Worm (Caenorhabditis elegans): ENCODE results near the gene srx-95.

Gene srx-95

ce11 chrII:6745783-6746182, 8.8 kb downstream of the srx-95 start, which contains the start of gene ins-14:
ins-14 (minus strand) TSS chrII:6745814.
- no peak for TF ChIP-seq nhr-6 (tag; optimal IDR thresholded peaks at IDR 0.05)
- TF ChIP-seq sma-9 (GFP tag; optimal IDR thresholded peaks at IDR 0.05), result peak; percentile 33
- no peak for TF ChIP-seq sma-9 (tag; optimal IDR thresholded peaks at IDR 0.05)
- TF ChIP-seq lin-39 (tag; optimal IDR thresholded peaks at IDR 0.05), result no peak

- TF ChIP-seq ceh-82 (tag; optimal IDR thresholded peaks at IDR 0.05), result no peak
- TF ChIP-seq lin-11 (tag; optimal IDR thresholded peaks at IDR 0.05), result no peak
- no peak for TF ChIP-seq lsy-2 (tag; optimal IDR thresholded peaks at IDR 0.05)
- TF ChIP-seq crh-2 (tag; optimal IDR thresholded peaks at IDR 0.05), result no peak
- no peak for TF ChIP-seq aly-2 (tag; optimal IDR thresholded peaks at IDR 0.05)
- TF ChIP-seq nhr-23 (tag; optimal IDR thresholded peaks at IDR 0.05), result no peak
- TF ChIP-seq mdl-1 (tag; optimal IDR thresholded peaks at IDR 0.05), result no peak
- no peak for TF ChIP-seq ZK546.5 (tag; optimal IDR thresholded peaks at IDR 0.05)
- no peak for TF ChIP-seq fos-1 (tag; optimal IDR thresholded peaks at IDR 0.05)
- TF ChIP-seq lin-13 (GFP tag; optimal IDR thresholded peaks at IDR 0.05), result no peak
- TF ChIP-seq C34F6.9 (tag; optimal IDR thresholded peaks at IDR 0.05), result no peak
- TF ChIP-seq egl-27 (tag; optimal IDR thresholded peaks at IDR 0.05), result no peak
- no peak for TF ChIP-seq nhr-6 (tag; optimal IDR thresholded peaks at IDR 0.05)
- no peak for TF ChIP-seq nhr-12 (tag; optimal IDR thresholded peaks at IDR 0.05)
- TF ChIP-seq unc-39 (tag; optimal IDR thresholded peaks at IDR 0.05), result no peak
These were observed 9.9 kb downstream of the srx-95 start, which contains the start of gene ins-15 for ce11 chrII:6744648-6745047. ins-15 (minus strand) TSS chrII:6744748.

- TF ChIP-seq nhr-21 (tag; optimal IDR thresholded peaks at IDR 0.05), result no peak
These were observed 12.0 kb downstream of the srx-95 start, which contains the start of gene F41G3.6 for ce11 chrII:6742614-6743013. F41G3.6 (plus strand) TSS chrII:6742914.

- no peak for TF ChIP-seq nhr-12 (tag; optimal IDR thresholded peaks at IDR 0.05)
- TF ChIP-seq nhr-11 (tag; optimal IDR thresholded peaks at IDR 0.05), result no peak
- peak in 1 of 2 experiments; percentile 71 for TF ChIP-seq lsy-2 (tag; optimal IDR thresholded peaks at IDR 0.05)
- no peak for TF ChIP-seq ceh-82 (tag; optimal IDR thresholded peaks at IDR 0.05)
- no peak for TF ChIP-seq nhr-77 (tag; optimal IDR thresholded peaks at IDR 0.05)
- peak; percentile 65 for TF ChIP-seq nhr-129 (tag; optimal IDR thresholded peaks at IDR 0.05)
- TF ChIP-seq sma-3 (GFP tag; optimal IDR thresholded peaks at IDR 0.05), result peak; percentile 57
- TF ChIP-seq lin-39 (tag; optimal IDR thresholded peaks at IDR 0.05), result no peak
- no peak for TF ChIP-seq unc-39 (tag; optimal IDR thresholded peaks at IDR 0.05)
- no peak for TF ChIP-seq ztf-1 (GFP tag; conservative IDR thresholded peaks at IDR 0.05)
- no peak for TF ChIP-seq elt-3 (tag; optimal IDR thresholded peaks at IDR 0.05)
- peak; percentile 13 for TF ChIP-seq nhr-21 (tag; optimal IDR thresholded peaks at IDR 0.05)
- no peak for TF ChIP-seq snpc-4 (tag; optimal IDR thresholded peaks at IDR 0.05)
- no peak for TF ChIP-seq ceh-16 (tag; optimal IDR thresholded peaks at IDR 0.05)
- TF ChIP-seq peb-1 (tag; optimal IDR thresholded peaks at IDR 0.05), result no peak
- peak; percentile 48 for TF ChIP-seq crh-2 (tag; optimal IDR thresholded peaks at IDR 0.05)
- TF ChIP-seq nhr-23 (tag; optimal IDR thresholded peaks at IDR 0.05), result no peak
- TF ChIP-seq nhr-237 (tag; optimal IDR thresholded peaks at IDR 0.05), result no peak
- TF ChIP-seq lin-13 (GFP tag; optimal IDR thresholded peaks at IDR 0.05), result peak; percentile 54
- TF ChIP-seq mdl-1 (tag; optimal IDR thresholded peaks at IDR 0.05), result no peak
- no peak for TF ChIP-seq aly-2 (tag; optimal IDR thresholded peaks at IDR 0.05)
- peak; percentile 7 for TF ChIP-seq zag-1 (tag; optimal IDR thresholded peaks at IDR 0.05)
- peak; percentile 20 for TF ChIP-seq F13H6.1 (tag; optimal IDR thresholded peaks at IDR 0.05)
- peak; percentile 32 for TF ChIP-seq fos-1 (tag; optimal IDR thresholded peaks at IDR 0.05)
- TF ChIP-seq Y55F3AM.14 (GFP tag; optimal IDR thresholded peaks at IDR 0.05), result no peak
- no peak for TF ChIP-seq nhr-6 (tag; optimal IDR thresholded peaks at IDR 0.05)
- TF ChIP-seq ama-1 (optimal IDR thresholded peaks at IDR 0.05), result no peak
- peak; percentile 33 for TF ChIP-seq sma-9 (GFP tag; optimal IDR thresholded peaks at IDR 0.05)
- no peak for TF ChIP-seq sma-9 (tag; optimal IDR thresholded peaks at IDR 0.05)
- no peak for TF ChIP-seq nhr-25 (tag; optimal IDR thresholded peaks at IDR 0.05)
- peak; percentile 68 for TF ChIP-seq C34F6.9 (tag; optimal IDR thresholded peaks at IDR 0.05)
- no peak for TF ChIP-seq lin-11 (tag; optimal IDR thresholded peaks at IDR 0.05)
- no peak for TF ChIP-seq skn-1 (tag; optimal IDR thresholded peaks at IDR 0.05)
These were observed 13.1 kb downstream of the srx-95 start, which contains the start of gene exos-8 for ce11 chrII:6741428-6741827. exos-8 (plus strand) TSS chrII:6741691.

- TF ChIP-seq fos-1 (tag; optimal IDR thresholded peaks at IDR 0.05) (no peak), elt-3 (tag; optimal IDR thresholded peaks at IDR 0.05) (no peak), nhr-6 (tag; optimal IDR thresholded peaks at IDR 0.05) (no peak), ztf-11 (tag; optimal IDR thresholded peaks at IDR 0.05) (no peak), sma-9 (GFP tag; optimal IDR thresholded peaks at IDR 0.05) (no peak), sma-9 (tag; optimal IDR thresholded peaks at IDR 0.05) (no peak), mdl-1 (tag; optimal IDR thresholded peaks at IDR 0.05) (no peak), peb-1 (tag; optimal IDR thresholded peaks at IDR 0.05) (no peak), Y55F3AM.14 (GFP tag; optimal IDR thresholded peaks at IDR 0.05) (no peak), crh-2 (tag; optimal IDR thresholded peaks at IDR 0.05) (no peak)
These were observed 18.0 kb downstream of the srx-95 start, which contains the start of gene T14B4.1 for ce11 chrII:6736604-6737003. T14B4.1 (plus strand) TSS chrII:6736904.
